Worm (Caenorhabditis elegans) whole organism, L1 larva: ENCODE data around the gene fbxa-112.

Experiments
- elt-2 ChIP-seq: sonication (generic microtip); optimal IDR thresholded peaks from 2 replicates; lab custom pipeline; 2016; ENCODE audit warnings: missing genetic modification characterization, mild to moderate bottlenecking, inconsistent platforms, missing compliant biosample characterization, missing genetic modification reagents
- lin-39 ChIP-seq: fragments of 150-350 bp; optimal IDR thresholded peaks from 2 replicates; lab custom pipeline; 2014; ENCODE audit warnings: missing biosample characterization, missing genetic modification reagents, missing genetic modification characterization
- mep-1 ChIP-seq: fragments of 150-350 bp; optimal IDR thresholded peaks from 2 replicates; lab custom pipeline; 2014; ENCODE audit warnings: missing biosample characterization, missing genetic modification characterization
- nhr-76 ChIP-seq: sonication (generic microtip); optimal IDR thresholded peaks from 2 replicates; lab custom pipeline; 2017; ENCODE audit warnings: missing biosample characterization, missing genetic modification characterization
- skn-1 ChIP-seq: fragments of 150-350 bp; optimal IDR thresholded peaks from 2 replicates; lab custom pipeline; 2014; ENCODE audit warnings: missing biosample characterization, missing genetic modification characterization
- snpc-4 ChIP-seq: fragments of 150-350 bp; optimal IDR thresholded peaks from 2 replicates; lab custom pipeline; 2014; ENCODE audit warnings: missing biosample characterization, missing genetic modification characterization
- sptf-1 ChIP-seq: fragments of 150-350 bp; optimal IDR thresholded peaks from 2 replicates; lab custom pipeline; 2014; ENCODE audit warnings: missing biosample characterization, missing genetic modification characterization
- sup-37 ChIP-seq: fragments of 200-800 bp; sonication (Bioruptor generic); optimal IDR thresholded peaks from 2 replicates; lab custom pipeline; 2018; ENCODE audit warnings: mild to moderate bottlenecking, missing genetic modification characterization, missing compliant biosample characterization
- swsn-7 ChIP-seq: sonication (generic microtip); optimal IDR thresholded peaks from 2 replicates; lab custom pipeline; 2016; ENCODE audit warnings: missing genetic modification characterization, missing compliant biosample characterization
- ztf-11 ChIP-seq, 2 experiments: sonication (generic microtip); optimal IDR thresholded peaks; 2 replicates each; lab custom pipeline; 2016 to 2017; ENCODE audit warnings: missing genetic modification characterization in 2 of 2, missing biosample characterization in 1 of 2, missing compliant biosample characterization in 1 of 2

ce11 chrV:16916079-16916478 is 31.8 kb downstream of the fbxa-112 start, which contains the start of gene F09C6.10:
- TF ChIP-seq snpc-4 (tag; lab: Kevin White, UChicago) (no peak), sptf-1 (tag; lab: Kevin White, UChicago) (no peak), lin-39 (tag; lab: Kevin White, UChicago) (no peak), skn-1 (tag; lab: Kevin White, UChicago) (no peak), sup-37 (GFP tag; lab: Kevin White, UChicago) (no peak), swsn-7 (tag; lab: Kevin White, UChicago) (no peak), elt-2 (tag; lab: Kevin White, UChicago) (no peak), mep-1 (tag; lab: Kevin White, UChicago) (no peak), nhr-76 (no peak), ztf-11 (tag; optimal IDR thresholded peaks at IDR 0.05; lab: Kevin White, UChicago) (no peak)
